Fruit fly (Drosophila melanogaster): ENCODE results near the gene CG10171.

CG10171 gene

dm6 chr3L:13412200-13412885 lies 24.6 kb upstream of the CG10171 start, which contains the start of the genes CG10222 and flr:
CG10222 (minus strand) TSS chr3L:13412453.
flr (plus strand) TSS chr3L:13412843.
- TF ChIP-seq insv (optimal IDR thresholded peaks at IDR 0.05) (no peak), psq (optimal IDR thresholded peaks at IDR 0.05) (no peak), Sin3A (optimal IDR thresholded peaks at IDR 0.05) (no peak), h (optimal IDR thresholded peaks at IDR 0.05) (no peak), ttk (optimal IDR thresholded peaks at IDR 0.05) (no peak), Myc (optimal IDR thresholded peaks at IDR 0.05) (no peak)

- TF ChIP-seq Sin3A (optimal IDR thresholded peaks at IDR 0.05) (no peak), insv (optimal IDR thresholded peaks at IDR 0.05) (no peak), ttk (optimal IDR thresholded peaks at IDR 0.05) (no peak), psq (optimal IDR thresholded peaks at IDR 0.05) (no peak), h (optimal IDR thresholded peaks at IDR 0.05) (no peak), Myc (optimal IDR thresholded peaks at IDR 0.05) (no peak)
Observed at dm6 chr3L:13410999-13411398, 23.3 kb upstream of the CG10171 start.

- TF ChIP-seq psq (optimal IDR thresholded peaks at IDR 0.05): no peak
- no peak for TF ChIP-seq Sin3A (optimal IDR thresholded peaks at IDR 0.05)
- no peak for TF ChIP-seq h (optimal IDR thresholded peaks at IDR 0.05)
- no peak for TF ChIP-seq ttk (optimal IDR thresholded peaks at IDR 0.05)
Observed at dm6 chr3L:13409809-13410521, 22.3 kb upstream of the CG10171 start.

dm6 chr3L:13406873-13407272 lies 19.2 kb upstream of the CG10171 start:
- no peak for TF ChIP-seq insv (optimal IDR thresholded peaks at IDR 0.05)
- no peak for TF ChIP-seq Sin3A (optimal IDR thresholded peaks at IDR 0.05)
- TF ChIP-seq h (optimal IDR thresholded peaks at IDR 0.05): no peak
- no peak for TF ChIP-seq Myc (optimal IDR thresholded peaks at IDR 0.05)
- no peak for TF ChIP-seq psq (optimal IDR thresholded peaks at IDR 0.05)
- TF ChIP-seq ttk (optimal IDR thresholded peaks at IDR 0.05): no peak

- TF ChIP-seq h (optimal IDR thresholded peaks at IDR 0.05): no peak
- TF ChIP-seq insv (optimal IDR thresholded peaks at IDR 0.05): no peak
- no peak for TF ChIP-seq psq (optimal IDR thresholded peaks at IDR 0.05)
- no peak for TF ChIP-seq ttk (optimal IDR thresholded peaks at IDR 0.05)
- no peak for TF ChIP-seq Myc (optimal IDR thresholded peaks at IDR 0.05)
- TF ChIP-seq Sin3A (optimal IDR thresholded peaks at IDR 0.05): no peak
Observed at dm6 chr3L:13403141-13403867, 15.6 kb upstream of the CG10171 start.

- no peak for TF ChIP-seq ttk (optimal IDR thresholded peaks at IDR 0.05)
- TF ChIP-seq Sin3A (optimal IDR thresholded peaks at IDR 0.05): no peak
- TF ChIP-seq psq (optimal IDR thresholded peaks at IDR 0.05): no peak
- no peak for TF ChIP-seq insv (optimal IDR thresholded peaks at IDR 0.05)
- no peak for TF ChIP-seq Myc (optimal IDR thresholded peaks at IDR 0.05)
Observed at dm6 chr3L:13400872-13401418, 13.2 kb upstream of the CG10171 start, which contains the start of gene sens. sens (minus strand) TSS chr3L:13401125.

dm6 chr3L:13397656-13398055 lies 9.9 kb upstream of the CG10171 start:
- no peak for TF ChIP-seq Sin3A (optimal IDR thresholded peaks at IDR 0.05)
- no peak for TF ChIP-seq insv (optimal IDR thresholded peaks at IDR 0.05)
- TF ChIP-seq psq (optimal IDR thresholded peaks at IDR 0.05): no peak

- TF ChIP-seq psq (optimal IDR thresholded peaks at IDR 0.05) (no peak), h (optimal IDR thresholded peaks at IDR 0.05) (no peak)
Observed at dm6 chr3L:13393538-13393937, 5.8 kb upstream of the CG10171 start.

- no peak for TF ChIP-seq Myc (optimal IDR thresholded peaks at IDR 0.05)
- no peak for TF ChIP-seq h (optimal IDR thresholded peaks at IDR 0.05)
- TF ChIP-seq psq (optimal IDR thresholded peaks at IDR 0.05): no peak
- TF ChIP-seq insv (optimal IDR thresholded peaks at IDR 0.05): no peak
- TF ChIP-seq ttk (optimal IDR thresholded peaks at IDR 0.05): no peak
- no peak for TF ChIP-seq Sin3A (optimal IDR thresholded peaks at IDR 0.05)
Observed at dm6 chr3L:13389834-13390233, 2.1 kb upstream of the CG10171 start, which contains the start of gene Poc1. Poc1 (minus strand) TSS chr3L:13390006.

dm6 chr3L:13384489-13384888 lies 3.2 kb downstream of the CG10171 start, which contains the start of gene CG14110:
CG14110 (plus strand) TSS chr3L:13384789.
- TF ChIP-seq Sin3A (optimal IDR thresholded peaks at IDR 0.05) (no peak), insv (optimal IDR thresholded peaks at IDR 0.05) (no peak), Myc (optimal IDR thresholded peaks at IDR 0.05) (no peak), h (optimal IDR thresholded peaks at IDR 0.05) (no peak), ttk (optimal IDR thresholded peaks at IDR 0.05) (no peak), psq (optimal IDR thresholded peaks at IDR 0.05) (no peak)

dm6 chr3L:13382061-13382815 lies 5.5 kb downstream of the CG10171 start, which contains the start of gene ImpL1:
ImpL1 (plus strand) TSS chr3L:13382765.
- TF ChIP-seq ttk (optimal IDR thresholded peaks at IDR 0.05) (no peak), insv (optimal IDR thresholded peaks at IDR 0.05) (no peak), Myc (optimal IDR thresholded peaks at IDR 0.05) (no peak), h (optimal IDR thresholded peaks at IDR 0.05) (no peak)

All from Kc167 (cell line).